Fruit fly (Drosophila melanogaster) whole organism, embryonic: ENCODE data around the gene arg.

Source experiments
- Atf6 ChIP-seq: fragments of 200-800 bp; sonication (Bioruptor generic); IDR thresholded peaks from 2 replicates; pipeline ENCODE4 v1.3.6; 2022; ENCODE audit warnings: missing biosample characterization, missing genetic modification characterization
- B-H2 ChIP-seq: fragments of 200-800 bp; sonication (Bioruptor generic); optimal IDR thresholded peaks from 2 replicates; lab custom pipeline; 2018; ENCODE audit warnings: missing biosample characterization, mild to moderate bottlenecking, missing genetic modification characterization
- Bdp1 ChIP-seq: fragments of 200-800 bp; sonication (Bioruptor generic); optimal IDR thresholded peaks from 3 replicates; lab custom pipeline; 2016; ENCODE audit warnings: missing biosample characterization, missing genetic modification characterization
- CG10321 ChIP-seq: fragments of 200-800 bp; sonication (Bioruptor generic); IDR thresholded peaks from 2 replicates; pipeline ENCODE4 v1.3.6; 2022; ENCODE audit warnings: missing biosample characterization, missing genetic modification characterization
- CG10366 ChIP-seq: fragments of 200-800 bp; sonication (Bioruptor generic); IDR thresholded peaks from 2 replicates; pipeline ENCODE4 v1.3.6; 2022; ENCODE audit warnings: missing biosample characterization, missing genetic modification characterization
- CG10462 ChIP-seq: fragments of 200-800 bp; sonication (Bioruptor generic); optimal IDR thresholded peaks from 2 replicates; lab custom pipeline; 2016; ENCODE audit warnings: missing biosample characterization, missing genetic modification characterization
- CG10654 ChIP-seq: fragments of 200-800 bp; sonication (Bioruptor generic); optimal IDR thresholded peaks from 2 replicates; lab custom pipeline; 2016; ENCODE audit warnings: missing biosample characterization, missing genetic modification characterization
- CG11723 ChIP-seq: fragments of 200-800 bp; sonication (Bioruptor generic); optimal IDR thresholded peaks from 2 replicates; lab custom pipeline; 2017; ENCODE audit warnings: missing biosample characterization, mild to moderate bottlenecking, missing genetic modification characterization
- CG14710 ChIP-seq: fragments of 200-800 bp; sonication (Bioruptor generic); optimal IDR thresholded peaks from 3 replicates; lab custom pipeline; 2019; ENCODE audit warnings: missing biosample characterization, mild to moderate bottlenecking, missing genetic modification characterization, moderate library complexity
- CG14860 ChIP-seq: fragments of 200-800 bp; sonication (Bioruptor generic); IDR thresholded peaks from 3 replicates; pipeline ENCODE4 v1.3.6; 2022; ENCODE audit warnings: missing biosample characterization, missing genetic modification characterization; ENCODE audit not compliant: partially characterized antibody
- CG1832 ChIP-seq: fragments of 200-800 bp; sonication (Bioruptor generic); optimal IDR thresholded peaks from 2 replicates; lab custom pipeline; 2017; ENCODE audit warnings: missing biosample characterization, mild to moderate bottlenecking, missing genetic modification characterization, inconsistent platforms
- CG2129 ChIP-seq: fragments of 200-800 bp; sonication (Bioruptor generic); IDR thresholded peaks from 2 replicates; pipeline ENCODE4 v1.3.6; 2022; ENCODE audit warnings: missing biosample characterization, missing genetic modification characterization; ENCODE audit not compliant: partially characterized antibody
- CG2678 ChIP-seq: fragments of 200-800 bp; sonication (Bioruptor generic); optimal IDR thresholded peaks from 3 replicates; lab custom pipeline; 2019; ENCODE audit warnings: missing biosample characterization, mild to moderate bottlenecking, missing genetic modification characterization, moderate library complexity
- CG30020 ChIP-seq: fragments of 200-800 bp; optimal IDR thresholded peaks from 2 replicates; lab custom pipeline; 2019; ENCODE audit warnings: missing biosample characterization, mild to moderate bottlenecking, missing genetic modification characterization, moderate library complexity
- CG3995 ChIP-seq: fragments of 200-800 bp; sonication (Bioruptor generic); optimal IDR thresholded peaks from 3 replicates; lab custom pipeline; 2016; ENCODE audit warnings: missing biosample characterization, missing genetic modification characterization
- CG8765 ChIP-seq: fragments of 200-800 bp; sonication (Bioruptor generic); IDR thresholded peaks from 2 replicates; pipeline ENCODE4 v1.3.6; 2022; ENCODE audit warnings: missing biosample characterization, missing genetic modification characterization
- CkIIα-i1 ChIP-seq: fragments of 200-800 bp; sonication (Bioruptor generic); IDR thresholded peaks from 2 replicates; pipeline ENCODE4 v1.3.6; 2022; ENCODE audit warnings: missing biosample characterization, missing genetic modification characterization
- D19A ChIP-seq: fragments of 200-800 bp; optimal IDR thresholded peaks from 3 replicates; lab custom pipeline; 2019; ENCODE audit warnings: missing biosample characterization, mild to moderate bottlenecking, missing genetic modification characterization, moderate library complexity
- Dp ChIP-seq: fragments of 200-800 bp; sonication (Bioruptor generic); optimal IDR thresholded peaks from 2 replicates; lab custom pipeline; 2018; ENCODE audit warnings: missing biosample characterization, mild to moderate bottlenecking, missing genetic modification characterization, moderate library complexity
- Drgx ChIP-seq: fragments of 200-800 bp; sonication (Bioruptor generic); IDR thresholded peaks from 2 replicates; pipeline ENCODE4 v1.3.6; 2022; ENCODE audit warnings: missing biosample characterization, missing genetic modification characterization
- Fer2 ChIP-seq: fragments of 200-800 bp; sonication (Bioruptor generic); optimal IDR thresholded peaks from 2 replicates; lab custom pipeline; 2018; ENCODE audit warnings: missing biosample characterization, mild to moderate bottlenecking, missing genetic modification characterization, moderate library complexity
- HLH4C ChIP-seq: fragments of 200-800 bp; sonication (Bioruptor generic); IDR thresholded peaks from 3 replicates; pipeline ENCODE4 v1.3.6; 2022; ENCODE audit warnings: missing biosample characterization, missing genetic modification characterization; ENCODE audit not compliant: partially characterized antibody
- HmgZ ChIP-seq: fragments of 200-800 bp; sonication (Bioruptor generic); optimal IDR thresholded peaks from 2 replicates; lab custom pipeline; 2018; ENCODE audit warnings: missing biosample characterization, mild to moderate bottlenecking, missing genetic modification characterization
- Lpt ChIP-seq: fragments of >200 bp; optimal IDR thresholded peaks from 2 replicates; lab custom pipeline; 2018; ENCODE audit warnings: missing biosample characterization, missing genetic modification characterization
- Nf-YC ChIP-seq: fragments of 200-800 bp; optimal IDR thresholded peaks from 3 replicates; lab custom pipeline; 2019; ENCODE audit warnings: missing biosample characterization, mild to moderate bottlenecking, missing genetic modification characterization, moderate library complexity
- Oaz ChIP-seq: fragments of 200-800 bp; sonication (Bioruptor generic); IDR thresholded peaks from 2 replicates; pipeline ENCODE4 v1.3.6; 2022; ENCODE audit warnings: missing biosample characterization, missing genetic modification characterization
- Ravus ChIP-seq: fragments of 200-800 bp; sonication (Bioruptor generic); IDR thresholded peaks from 2 replicates; pipeline ENCODE4 v1.3.6; 2022; ENCODE audit warnings: missing biosample characterization, missing genetic modification characterization
- Sox102F ChIP-seq: fragments of 200-800 bp; sonication (Bioruptor generic); optimal IDR thresholded peaks from 2 replicates; lab custom pipeline; 2018; ENCODE audit warnings: missing biosample characterization, mild to moderate bottlenecking, missing genetic modification characterization, moderate library complexity
- Trl ChIP-seq, 3 experiments: fragments of >200 bp in 2 of 3; fragments of 200-800 bp in 1 of 3; sonication (Bioruptor generic) in 1 of 3; optimal IDR thresholded peaks; 2 replicates in 1 of 3; 3 replicates in 2 of 3; lab custom pipeline; 2016 to 2017; ENCODE audit warnings: missing biosample characterization in 1 of 3, missing genetic modification characterization in 1 of 3
- crp ChIP-seq, 2 experiments: fragments of 200-800 bp; sonication (Bioruptor generic); optimal IDR thresholded peaks; 2 replicates in 1 of 2; 3 replicates in 1 of 2; lab custom pipeline; 2017; ENCODE audit warnings: missing biosample characterization in 2 of 2, missing genetic modification characterization in 2 of 2, mild to moderate bottlenecking in 1 of 2, moderate library complexity in 1 of 2
- dan ChIP-seq: fragments of 200-800 bp; sonication (Bioruptor generic); IDR thresholded peaks from 2 replicates; pipeline ENCODE4 v1.3.6; 2022; ENCODE audit warnings: missing biosample characterization, missing genetic modification characterization
- danr ChIP-seq: fragments of 200-800 bp; sonication (Bioruptor generic); IDR thresholded peaks from 2 replicates; pipeline ENCODE4 v1.3.6; 2022; ENCODE audit warnings: missing biosample characterization, missing genetic modification characterization
- dpn ChIP-seq, 2 experiments: fragments of 200-800 bp; sonication (Bioruptor generic); optimal IDR thresholded peaks; 3 replicates each; lab custom pipeline; 2016; ENCODE audit warnings: missing biosample characterization in 2 of 2, missing genetic modification characterization in 2 of 2
- ewg ChIP-seq: fragments of 200-800 bp; sonication (Bioruptor generic); optimal IDR thresholded peaks from 3 replicates; lab custom pipeline; 2017; ENCODE audit warnings: mild to moderate bottlenecking, missing biosample characterization, missing genetic modification reagents, missing genetic modification characterization
- gem ChIP-seq: fragments of 200-800 bp; sonication (Bioruptor generic); optimal IDR thresholded peaks from 2 replicates; lab custom pipeline; 2019; ENCODE audit warnings: missing biosample characterization, mild to moderate bottlenecking, missing genetic modification characterization, moderate library complexity
- hb ChIP-seq: fragments of 200-800 bp; sonication (Bioruptor generic); IDR thresholded peaks from 3 replicates; pipeline ENCODE4 v1.3.6; 2022; ENCODE audit warnings: missing biosample characterization, missing genetic modification characterization; ENCODE audit not compliant: partially characterized antibody
- ind ChIP-seq: fragments of 200-800 bp; sonication (Bioruptor generic); optimal IDR thresholded peaks from 3 replicates; lab custom pipeline; 2016; ENCODE audit warnings: missing biosample characterization, missing genetic modification characterization
- maf-S ChIP-seq: fragments of 200-800 bp; sonication (Bioruptor generic); optimal IDR thresholded peaks from 2 replicates; lab custom pipeline; 2016; ENCODE audit warnings: missing biosample characterization, missing genetic modification characterization
- prd ChIP-seq, 3 experiments: fragments of >200 bp in 2 of 3; fragments of 200-800 bp in 1 of 3; sonication (Bioruptor generic) in 1 of 3; optimal IDR thresholded peaks in 2 of 3; IDR thresholded peaks in 1 of 3; 2 replicates in 2 of 3; 3 replicates in 1 of 3; pipeline versions ENCODE4 v1.3.6 to Lab custom; 2017 to 2022; ENCODE audit warnings: missing biosample characterization in 1 of 3, missing genetic modification characterization in 1 of 3
- repo ChIP-seq: fragments of 200-800 bp; sonication (Bioruptor generic); optimal IDR thresholded peaks from 2 replicates; lab custom pipeline; 2016; ENCODE audit warnings: missing biosample characterization, missing genetic modification characterization
- rib ChIP-seq: fragments of 200-800 bp; sonication (Bioruptor generic); IDR thresholded peaks from 2 replicates; pipeline ENCODE4 v1.3.6; 2022; ENCODE audit warnings: missing biosample characterization, missing genetic modification characterization
- run ChIP-seq: fragments of 200-800 bp; sonication (Bioruptor generic); optimal IDR thresholded peaks from 3 replicates; lab custom pipeline; 2018; ENCODE audit warnings: missing biosample characterization, mild to moderate bottlenecking, missing genetic modification characterization
- salm ChIP-seq: fragments of 200-800 bp; sonication (Bioruptor generic); optimal IDR thresholded peaks from 2 replicates; lab custom pipeline; 2018; ENCODE audit warnings: missing biosample characterization, mild to moderate bottlenecking, missing genetic modification characterization
- sc ChIP-seq, 3 experiments: fragments of >200 bp in 2 of 3; fragments of 200-800 bp in 1 of 3; sonication (Bioruptor generic) in 1 of 3; optimal IDR thresholded peaks; 2 replicates in 2 of 3; 3 replicates in 1 of 3; lab custom pipeline; 2017; ENCODE audit warnings: mild to moderate bottlenecking in 1 of 3, missing biosample characterization in 1 of 3, missing genetic modification characterization in 1 of 3, missing genetic modification reagents in 1 of 3
- sd ChIP-seq: fragments of 200-800 bp; sonication (Bioruptor generic); optimal IDR thresholded peaks from 3 replicates; lab custom pipeline; 2018; ENCODE audit warnings: missing biosample characterization, mild to moderate bottlenecking, missing genetic modification characterization, moderate library complexity
- seq ChIP-seq: fragments of 200-800 bp; sonication (Bioruptor generic); IDR thresholded peaks from 2 replicates; pipeline ENCODE4 v1.3.6; 2022; ENCODE audit warnings: missing biosample characterization, missing genetic modification characterization
- zf30C ChIP-seq: fragments of 200-800 bp; sonication (Bioruptor generic); optimal IDR thresholded peaks from 3 replicates; lab custom pipeline; 2018; ENCODE audit warnings: missing biosample characterization, mild to moderate bottlenecking, missing genetic modification characterization

Gene arg

dm6 chrX:493445-494190 is 15.6 kb upstream of the arg start, which contains the start of gene CG17896 (continued):
- TF ChIP-seq CG11723 (GFP tag; lab: Kevin White, UChicago) (peak; percentile 89), Trl (optimal IDR thresholded peaks at IDR 0.05; lab: Kevin White, UChicago) (peak in 1 of 2 experiments; percentile 46), Trl (GFP tag; optimal IDR thresholded peaks at IDR 0.05; lab: Kevin White, UChicago) (peak; percentile 99), Ravus (peak; percentile 96), Lpt (GFP tag; lab: Kevin White, UChicago) (no peak), Dp (GFP tag; lab: Kevin White, UChicago) (peak; percentile 15), CG14710 (tag; lab: Kevin White, UChicago) (peak; percentile 76), sc (optimal IDR thresholded peaks at IDR 0.05; lab: Kevin White, UChicago) (no peak), sc (GFP tag; optimal IDR thresholded peaks at IDR 0.05; lab: Kevin White, UChicago) (peak; percentile 79), Fer2 (tag; lab: Kevin White, UChicago) (peak; percentile 92), crp (GFP tag; optimal IDR thresholded peaks at IDR 0.05; lab: Kevin White, UChicago) (peak in 1 of 2 experiments; percentile 67), hb (GFP tag; lab: Robert Waterston, UW) (no peak), Nf-YC (tag; lab: Kevin White, UChicago) (peak; percentile 76), sd (tag; lab: Kevin White, UChicago) (peak; percentile 95), Sox102F (GFP tag; lab: Kevin White, UChicago) (peak; percentile 97), CG1832 (no peak), rib (peak; percentile 99), repo (GFP tag; lab: Kevin White, UChicago) (peak; percentile 97), Atf6 (GFP tag; lab: Robert Waterston, UW) (peak; percentile 99), dpn (GFP tag; optimal IDR thresholded peaks at IDR 0.05; lab: Kevin White, UChicago) (peak; percentile 99), CG30020 (peak; percentile 55), HLH4C (GFP tag; lab: Robert Waterston, UW) (no peak), D19A (tag; lab: Kevin White, UChicago) (peak; percentile 99), run (tag; lab: Kevin White, UChicago) (peak; percentile 91), Oaz (GFP tag; lab: Robert Waterston, UW) (peak; percentile 96), Bdp1 (GFP tag; lab: Kevin White, UChicago) (peak; percentile 92), CG14860 (no peak), CG3995 (GFP tag; lab: Kevin White, UChicago) (peak; percentile 85), ewg (GFP tag; lab: Kevin White, UChicago) (peak; percentile 88), HmgZ (peak; percentile 99), CG8765 (GFP tag; lab: Robert Waterston, UW) (peak; percentile 95), seq (GFP tag; lab: Robert Waterston, UW) (peak; percentile 98), Drgx (GFP tag; lab: Robert Waterston, UW) (peak; percentile 99), CG10366 (GFP tag; lab: Robert Waterston, UW) (peak; percentile 98), prd (optimal IDR thresholded peaks at IDR 0.05; lab: Kevin White, UChicago) (no peak), prd (GFP tag; IDR thresholded peaks at IDR 0.05; lab: Robert Waterston, UW) (peak; percentile 99), B-H2 (GFP tag; lab: Kevin White, UChicago) (peak; percentile 84), CG10462 (GFP tag; lab: Kevin White, UChicago) (peak; percentile 93), zf30C (GFP tag; lab: Kevin White, UChicago) (peak; percentile 30), danr (GFP tag; lab: Robert Waterston, UW) (peak; percentile 97), dan (peak; percentile 73; the same call in 1 of the 2 replicates), ind (GFP tag; lab: Kevin White, UChicago) (peak; percentile 99), CG2678 (tag; lab: Kevin White, UChicago) (peak; percentile 98), CG10321 (GFP tag; lab: Robert Waterston, UW) (peak; percentile 80), CG2129 (GFP tag; lab: Robert Waterston, UW) (no peak), salm (peak; percentile 93), CG10654 (GFP tag; lab: Kevin White, UChicago) (peak; percentile 97), CkIIα-i1 (GFP tag; lab: Robert Waterston, UW) (peak; percentile 93), gem (tag; lab: Kevin White, UChicago) (peak; percentile 98), maf-S (GFP tag; lab: Kevin White, UChicago) (peak; percentile 98)
